Fruit fly (Drosophila melanogaster) whole organism, adult: ENCODE data around the gene CG1622.

ENCODE experiments used
- CG11617 ChIP-seq: fragments of 200-800 bp; sonication (Bioruptor generic); optimal IDR thresholded peaks from 2 replicates; lab custom pipeline; 2017; ENCODE audit warnings: mild to moderate bottlenecking, missing biosample characterization, missing genetic modification reagents, missing genetic modification characterization
- CG12768 ChIP-seq: fragments of 200-800 bp; sonication (Bioruptor generic); optimal IDR thresholded peaks from 2 replicates; lab custom pipeline; 2017; ENCODE audit warnings: missing biosample characterization, missing genetic modification characterization, mild to moderate bottlenecking, moderate library complexity, missing genetic modification reagents
- CG14711 ChIP-seq: fragments of 200-800 bp; sonication (Bioruptor generic); optimal IDR thresholded peaks from 2 replicates; lab custom pipeline; 2018; ENCODE audit warnings: missing biosample characterization, mild to moderate bottlenecking, missing genetic modification characterization, moderate library complexity
- CG1620 ChIP-seq: fragments of 200-800 bp; sonication (Bioruptor generic); optimal IDR thresholded peaks from 2 replicates; lab custom pipeline; 2016; ENCODE audit warnings: missing biosample characterization, missing genetic modification characterization
- CG7045 ChIP-seq: fragments of 200-800 bp; sonication (Bioruptor generic); optimal IDR thresholded peaks from 2 replicates; lab custom pipeline; 2017; ENCODE audit warnings: missing biosample characterization, mild to moderate bottlenecking, missing genetic modification characterization
- CG7101 ChIP-seq: fragments of 200-800 bp; sonication (Bioruptor generic); optimal IDR thresholded peaks from 2 replicates; lab custom pipeline; 2018; ENCODE audit warnings: missing biosample characterization, mild to moderate bottlenecking, missing genetic modification characterization, moderate library complexity
- Clk ChIP-seq: fragments of 200-800 bp; sonication (Bioruptor generic); optimal IDR thresholded peaks from 2 replicates; lab custom pipeline; 2017; ENCODE audit warnings: missing biosample characterization, missing genetic modification characterization
- Crg-1 ChIP-seq: fragments of 200-800 bp; sonication (Bioruptor generic); optimal IDR thresholded peaks from 2 replicates; lab custom pipeline; 2016; ENCODE audit warnings: missing biosample characterization, missing genetic modification characterization
- Hr96 ChIP-seq: fragments of 200-800 bp; sonication (Bioruptor generic); optimal IDR thresholded peaks from 2 replicates; lab custom pipeline; 2016; ENCODE audit warnings: missing biosample characterization, missing genetic modification characterization
- Mnt ChIP-seq: fragments of 200-800 bp; sonication (Bioruptor generic); optimal IDR thresholded peaks from 2 replicates; lab custom pipeline; 2016; ENCODE audit warnings: missing biosample characterization, mild to moderate bottlenecking, missing genetic modification characterization
- cic ChIP-seq: fragments of 200-800 bp; sonication (Bioruptor generic); optimal IDR thresholded peaks from 2 replicates; lab custom pipeline; 2017; ENCODE audit warnings: missing biosample characterization, mild to moderate bottlenecking, missing genetic modification characterization, moderate library complexity
- cnc ChIP-seq, 2 experiments: fragments of >200 bp; optimal IDR thresholded peaks; 2 replicates each; lab custom pipeline; 2017
- ovo ChIP-seq: fragments of 200-800 bp; sonication (Bioruptor generic); optimal IDR thresholded peaks from 2 replicates; lab custom pipeline; 2016; ENCODE audit warnings: missing biosample characterization, missing genetic modification characterization

DNA sequence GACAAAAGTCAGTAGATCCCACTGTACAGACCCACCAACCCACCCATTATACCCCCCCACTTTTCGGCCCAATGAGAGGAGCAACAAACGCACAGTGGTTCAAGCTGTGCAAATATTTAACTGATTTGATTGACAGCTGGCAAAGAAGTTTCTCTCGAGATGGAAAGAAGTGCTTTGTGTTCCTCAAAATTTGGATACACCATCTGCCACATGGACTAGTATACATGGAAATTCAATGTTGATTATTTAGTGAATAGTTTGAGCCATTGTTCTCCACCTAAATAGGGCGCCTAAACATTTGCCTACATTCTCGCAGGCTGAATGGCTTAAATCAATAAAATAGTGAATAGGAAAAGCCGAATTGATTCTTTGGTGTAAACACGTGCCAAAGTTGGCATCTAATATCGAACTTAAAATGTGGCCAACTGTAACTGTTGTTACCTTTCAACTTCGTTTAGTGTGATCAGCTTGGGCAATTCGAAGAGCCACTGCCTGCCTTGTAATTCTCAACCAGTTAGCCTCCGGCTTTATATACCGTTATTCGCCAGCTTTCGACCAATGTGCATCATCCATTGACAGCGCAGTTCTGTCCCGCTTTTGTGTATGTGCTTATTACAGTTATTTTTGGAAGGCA is 15.5 kb upstream of the CG1622 start:
- no peak for TF ChIP-seq cic
- no peak for TF ChIP-seq Hr96 (GFP tag; lab: Kevin White, UChicago)
- TF ChIP-seq CG14711 (tag; lab: Kevin White, UChicago): no peak
- TF ChIP-seq Mnt (GFP tag; lab: Kevin White, UChicago): no peak
- no peak for TF ChIP-seq CG11617 (GFP tag; lab: Kevin White, UChicago)
- TF ChIP-seq Crg-1 (GFP tag; lab: Kevin White, UChicago): no peak
- no peak for TF ChIP-seq Clk (GFP tag; lab: Kevin White, UChicago)
- no peak for TF ChIP-seq CG1620 (GFP tag; lab: Kevin White, UChicago)
- no peak for TF ChIP-seq CG7101 (tag; lab: Kevin White, UChicago)
- peak; percentile 33 for TF ChIP-seq ovo
- TF ChIP-seq cnc (optimal IDR thresholded peaks at IDR 0.05; lab: Kevin White, UChicago): no peak
- no peak for TF ChIP-seq CG12768 (GFP tag; lab: Kevin White, UChicago)
- TF ChIP-seq CG7045 (GFP tag; lab: Kevin White, UChicago): no peak
